Fruit fly (Drosophila melanogaster) whole organism, wandering third instar larva: ENCODE data around the gene Ms.

Experiments used
- Abd-B ChIP-seq: fragments of >200 bp; optimal IDR thresholded peaks from 2 replicates; lab custom pipeline; 2017; ENCODE audit warnings: missing biosample characterization, missing genetic modification characterization
- CG9705 ChIP-seq: fragments of 200-800 bp; sonication (Bioruptor generic); optimal IDR thresholded peaks from 2 replicates; lab custom pipeline; 2018; ENCODE audit warnings: missing biosample characterization, mild to moderate bottlenecking, missing genetic modification characterization
- CrebA ChIP-seq: fragments of 200-800 bp; sonication (Bioruptor generic); optimal IDR thresholded peaks from 2 replicates; lab custom pipeline; 2016; ENCODE audit warnings: missing biosample characterization, mild to moderate bottlenecking, missing genetic modification characterization, borderline replicate concordance
- Dfd ChIP-seq: fragments of >200 bp; optimal IDR thresholded peaks from 2 replicates; lab custom pipeline; 2017; ENCODE audit warnings: missing biosample characterization, missing genetic modification characterization
- Dif ChIP-seq: fragments of 200-275, 200-300 bp; sonication (Bioruptor generic); optimal IDR thresholded peaks from 2 replicates; lab custom pipeline; 2018; ENCODE audit warnings: missing biosample characterization, missing genetic modification characterization; ENCODE audit not compliant: partially characterized antibody
- GATAd ChIP-seq: sonication (Bioruptor generic); optimal IDR thresholded peaks from 2 replicates; lab custom pipeline; 2016; ENCODE audit warnings: missing biosample characterization, missing genetic modification characterization
- HLH106 ChIP-seq: fragments of 200-800 bp; optimal IDR thresholded peaks from 3 replicates; lab custom pipeline; 2019; ENCODE audit warnings: missing biosample characterization, mild to moderate bottlenecking, missing genetic modification characterization, moderate library complexity
- Hnf4 ChIP-seq: fragments of 200-800 bp; sonication (Bioruptor generic); optimal IDR thresholded peaks from 2 replicates; lab custom pipeline; 2016; ENCODE audit warnings: missing biosample characterization, mild to moderate bottlenecking, missing genetic modification characterization
- Hr78 ChIP-seq: fragments of >200 bp; optimal IDR thresholded peaks from 2 replicates; lab custom pipeline; 2017; ENCODE audit warnings: missing biosample characterization, missing genetic modification characterization
- Hr83 ChIP-seq: fragments of 200-300 bp; sonication (Bioruptor generic); optimal IDR thresholded peaks from 2 replicates; lab custom pipeline; 2016; ENCODE audit warnings: missing biosample characterization, mild to moderate bottlenecking, missing genetic modification characterization, moderate library complexity; ENCODE audit not compliant: poor library complexity, severe bottlenecking
- Myc ChIP-seq: fragments of >200 bp; optimal IDR thresholded peaks from 2 replicates; lab custom pipeline; 2017
- OdsH ChIP-seq: fragments of 200-800 bp; sonication (Bioruptor generic); optimal IDR thresholded peaks from 2 replicates; lab custom pipeline; 2016; ENCODE audit warnings: missing biosample characterization, mild to moderate bottlenecking, missing genetic modification characterization
- Sp1 ChIP-seq: fragments of 200-800 bp; sonication (Bioruptor generic); optimal IDR thresholded peaks from 3 replicates; lab custom pipeline; 2019; ENCODE audit warnings: missing biosample characterization, mild to moderate bottlenecking, missing genetic modification characterization, moderate library complexity
- br ChIP-seq: fragments of 200-800 bp; sonication (Bioruptor generic); optimal IDR thresholded peaks from 2 replicates; lab custom pipeline; 2016; ENCODE audit warnings: missing biosample characterization, missing genetic modification characterization
- dl ChIP-seq, 2 experiments: fragments of 175-275, 200-275 bp in 1 of 2; fragments of 200-275 bp in 1 of 2; sonication (Bioruptor generic); optimal IDR thresholded peaks; lab custom pipeline; 2018; ENCODE audit warnings: mild to moderate bottlenecking in 2 of 2, missing biosample characterization in 2 of 2, missing genetic modification characterization in 2 of 2, moderate library complexity in 2 of 2; ENCODE audit not compliant: partially characterized antibody in 2 of 2, insufficient read depth in 1 of 2
- dmrt93B ChIP-seq: fragments of 200-800 bp; sonication (Bioruptor generic); optimal IDR thresholded peaks from 2 replicates; lab custom pipeline; 2018; ENCODE audit warnings: missing biosample characterization, mild to moderate bottlenecking, missing genetic modification characterization
- dsf ChIP-seq: sonication (Bioruptor generic); optimal IDR thresholded peaks from 2 replicates; lab custom pipeline; 2016; ENCODE audit warnings: missing biosample characterization, missing genetic modification characterization, borderline replicate concordance
- ey ChIP-seq: fragments of 200-800 bp; sonication (Bioruptor generic); optimal IDR thresholded peaks from 2 replicates; lab custom pipeline; 2016; ENCODE audit warnings: missing biosample characterization, missing genetic modification characterization
- fru ChIP-seq: fragments of 200-800 bp; sonication (Bioruptor generic); optimal IDR thresholded peaks from 3 replicates; lab custom pipeline; 2016; ENCODE audit warnings: missing biosample characterization, mild to moderate bottlenecking, missing genetic modification characterization
- h ChIP-seq: fragments of 200-800 bp; sonication (Bioruptor generic); optimal IDR thresholded peaks from 3 replicates; lab custom pipeline; 2016; ENCODE audit warnings: missing biosample characterization, mild to moderate bottlenecking, missing genetic modification characterization
- jim ChIP-seq: fragments of 175-275, 200-325 bp; sonication (Bioruptor generic); optimal IDR thresholded peaks from 2 replicates; lab custom pipeline; 2016; ENCODE audit warnings: missing biosample characterization, mild to moderate bottlenecking, missing genetic modification characterization
- lola ChIP-seq: fragments of >200 bp; optimal IDR thresholded peaks from 2 replicates; lab custom pipeline; 2017; ENCODE audit warnings: missing biosample characterization, missing genetic modification characterization
- pan ChIP-seq: fragments of >200 bp; optimal IDR thresholded peaks from 2 replicates; lab custom pipeline; 2017
- psq ChIP-seq: fragments of 200-800 bp; sonication (Bioruptor generic); optimal IDR thresholded peaks from 3 replicates; lab custom pipeline; 2017; ENCODE audit warnings: missing biosample characterization, mild to moderate bottlenecking, missing genetic modification characterization, moderate library complexity
- sage ChIP-seq: fragments of 200-800 bp; sonication (Bioruptor generic); optimal IDR thresholded peaks from 2 replicates; lab custom pipeline; 2016; ENCODE audit warnings: missing biosample characterization, mild to moderate bottlenecking, missing genetic modification characterization
- tai ChIP-seq: sonication (Bioruptor generic); optimal IDR thresholded peaks from 2 replicates; lab custom pipeline; 2016; ENCODE audit warnings: missing biosample characterization, missing genetic modification characterization
- usp ChIP-seq: fragments of >200 bp; optimal IDR thresholded peaks from 2 replicates; lab custom pipeline; 2017; ENCODE audit warnings: missing biosample characterization, missing genetic modification characterization
- woc ChIP-seq: sonication (Bioruptor generic); optimal IDR thresholded peaks from 2 replicates; lab custom pipeline; 2016; ENCODE audit warnings: missing biosample characterization, mild to moderate bottlenecking, missing genetic modification characterization

Ms gene

dm6 chr3R:24361583-24361982 is 20.2 kb downstream of the Ms start, which contains the start of the genes CG5762 and CG33339:
CG5762 (minus strand) TSS chr3R:24361683.
CG33339 (plus strand) TSS chr3R:24361847.
- no peak for TF ChIP-seq Hnf4 (GFP tag; lab: Kevin White, UChicago)
- no peak for TF ChIP-seq jim (GFP tag; lab: Kevin White, UChicago)
- TF ChIP-seq GATAd (GFP tag; lab: Kevin White, UChicago): no peak
- no peak for TF ChIP-seq sage
- no peak for TF ChIP-seq fru (GFP tag; lab: Kevin White, UChicago)
- no peak for TF ChIP-seq OdsH (GFP tag; lab: Kevin White, UChicago)
- TF ChIP-seq br (GFP tag; lab: Kevin White, UChicago): no peak

DNA sequence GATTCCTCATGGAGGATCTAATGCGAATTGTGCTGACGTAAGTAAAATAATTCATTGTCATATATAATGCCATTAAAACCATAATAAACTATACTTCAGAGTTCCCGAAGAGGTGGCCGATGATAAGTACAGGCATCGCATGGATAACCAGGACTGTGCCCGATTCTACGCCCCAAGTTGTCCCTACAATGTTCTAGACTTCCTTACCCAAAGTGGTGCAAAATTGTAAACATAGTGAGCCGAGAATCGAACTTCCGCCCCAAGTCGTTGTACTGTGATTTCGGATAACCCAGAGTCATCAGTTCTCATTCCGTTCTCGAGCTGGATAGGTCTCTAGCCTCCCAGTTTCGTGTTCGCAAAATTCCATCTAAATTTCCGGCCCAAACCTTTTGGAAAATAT is 21.5 kb downstream of the Ms start, which contains the start of gene CG33340:
Gene CG33340, plus strand, starts transcription at position 301 of the 400 bp plus-strand sequence.
- no peak for TF ChIP-seq tai (GFP tag; lab: Kevin White, UChicago)
- no peak for TF ChIP-seq dsf
- TF ChIP-seq sage: no peak
- no peak for TF ChIP-seq br (GFP tag; lab: Kevin White, UChicago)
- TF ChIP-seq woc (GFP tag; lab: Kevin White, UChicago): no peak
- no peak for TF ChIP-seq jim (GFP tag; lab: Kevin White, UChicago)
- TF ChIP-seq Hr78 (GFP tag; lab: Kevin White, UChicago): no peak
- TF ChIP-seq Hr83 (GFP tag; lab: Kevin White, UChicago): no peak

DNA sequence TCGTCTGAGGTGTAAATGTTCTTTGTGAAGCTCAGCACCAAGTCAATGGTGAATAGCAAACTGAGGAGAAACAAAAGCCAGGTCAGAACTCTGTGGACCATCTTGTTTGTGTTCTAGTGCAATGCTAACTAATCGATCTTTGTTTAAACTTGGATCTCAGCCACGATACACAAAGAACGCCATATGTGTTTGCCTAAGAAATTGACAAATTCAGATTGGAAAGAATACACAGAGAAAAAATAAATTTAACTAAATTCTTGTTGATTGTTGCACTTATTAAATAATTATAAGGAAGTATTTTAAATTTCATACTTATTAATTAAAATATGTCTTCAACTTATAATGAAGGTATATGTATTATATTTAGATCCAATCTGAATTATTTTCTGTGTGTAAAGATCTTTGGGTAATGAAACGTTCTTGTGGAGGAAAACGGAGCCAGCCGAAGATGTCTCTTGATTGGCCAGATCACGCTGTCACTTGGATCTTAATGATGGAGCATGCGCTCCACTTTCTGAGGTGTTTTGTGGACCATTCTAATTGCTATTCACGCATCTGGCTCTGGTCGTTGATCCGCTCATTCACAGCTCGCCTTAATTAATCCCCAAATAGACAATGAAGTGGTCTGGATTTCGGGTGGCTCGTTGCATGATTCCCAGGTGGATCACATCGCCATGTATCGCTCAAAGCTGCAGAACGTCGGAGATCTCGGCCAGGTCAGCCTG is 23.7 kb downstream of the Ms start, which contains the start of the genes CG17784 and CG13613:
Gene CG17784, minus strand, starts transcription at position 101 of the 725 bp plus-strand sequence.
Gene CG13613, plus strand, starts transcription at position 675 of the 725 bp plus-strand sequence.
- TF ChIP-seq CG9705 (no peak), Abd-B (GFP tag; lab: Kevin White, UChicago) (no peak), ey (GFP tag; lab: Kevin White, UChicago) (no peak), jim (GFP tag; lab: Kevin White, UChicago) (no peak), Dfd (no peak), Sp1 (no peak), fru (GFP tag; lab: Kevin White, UChicago) (no peak), tai (GFP tag; lab: Kevin White, UChicago) (no peak), OdsH (GFP tag; lab: Kevin White, UChicago) (no peak), psq (GFP tag; lab: Kevin White, UChicago) (no peak), Hnf4 (GFP tag; lab: Kevin White, UChicago) (no peak), CrebA (GFP tag; lab: Kevin White, UChicago) (no peak), HLH106 (tag; lab: Kevin White, UChicago) (no peak), dl (GFP tag; optimal IDR thresholded peaks at IDR 0.05; lab: Kevin White, UChicago; ENCODE audit: insufficient read depth in 1 of 2, partially characterized antibody in 2 of 2) (no peak), Dif (GFP tag; lab: Kevin White, UChicago) (no peak)

DNA sequence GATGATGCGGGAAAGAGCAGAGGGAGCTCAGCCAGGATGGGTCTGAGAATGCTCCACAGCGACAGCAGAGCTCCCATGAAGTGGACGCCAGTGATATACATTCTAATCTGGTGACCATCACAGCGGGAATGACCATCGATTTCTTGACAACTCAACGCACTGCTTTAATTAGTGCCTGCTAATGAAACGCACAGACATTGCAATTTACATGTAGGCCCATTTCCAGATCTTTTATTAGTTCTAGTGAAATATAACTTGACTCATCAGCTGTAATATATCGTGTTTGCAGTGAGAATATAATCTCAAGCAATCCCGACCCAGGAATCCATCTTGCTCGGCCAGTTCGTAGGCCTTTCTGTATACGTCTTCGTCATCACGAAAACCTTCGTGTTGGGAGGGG is 25.8 kb downstream of the Ms start, which contains the start of gene CG42811:
Gene CG42811, minus strand, starts transcription at position 101 of the 400 bp plus-strand sequence.
- no peak for TF ChIP-seq ey (GFP tag; lab: Kevin White, UChicago)
- TF ChIP-seq dsf: no peak
- TF ChIP-seq dmrt93B (GFP tag; lab: Kevin White, UChicago): no peak
- no peak for TF ChIP-seq Myc (lab: Kevin White, UChicago)
- no peak for TF ChIP-seq pan (lab: Kevin White, UChicago)
- no peak for TF ChIP-seq HLH106 (tag; lab: Kevin White, UChicago)
- no peak for TF ChIP-seq h (GFP tag; lab: Kevin White, UChicago)
- TF ChIP-seq GATAd (GFP tag; lab: Kevin White, UChicago): no peak
- no peak for TF ChIP-seq usp
- TF ChIP-seq Dif (GFP tag; lab: Kevin White, UChicago): no peak
- no peak for TF ChIP-seq br (GFP tag; lab: Kevin White, UChicago)
- TF ChIP-seq lola: no peak
- no peak for TF ChIP-seq Hr78 (GFP tag; lab: Kevin White, UChicago)
- TF ChIP-seq CrebA (GFP tag; lab: Kevin White, UChicago): no peak
- no peak for TF ChIP-seq tai (GFP tag; lab: Kevin White, UChicago)
- no peak for TF ChIP-seq sage

DNA sequence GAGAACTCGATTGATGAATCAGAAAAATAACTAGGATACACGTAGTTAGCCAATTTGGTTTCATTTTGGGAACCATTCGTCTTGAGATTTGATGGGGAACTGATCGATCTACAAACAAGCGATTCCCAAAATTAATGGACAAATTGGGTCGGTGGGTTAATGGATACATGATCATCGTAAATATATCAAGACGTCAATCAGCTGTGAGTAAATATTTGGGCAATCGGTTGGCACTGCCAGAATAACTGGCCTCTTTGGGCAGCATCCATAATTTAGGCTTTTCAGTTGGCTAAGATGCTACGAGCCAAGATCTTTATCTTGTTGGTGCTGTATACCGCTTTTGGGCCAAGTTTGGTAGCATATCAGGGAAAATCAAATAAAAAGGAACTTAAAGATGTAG is 26.7 kb downstream of the Ms start, which contains the start of the genes CG42812 and CG33341:
Gene CG42812, minus strand, starts transcription at position 101 of the 400 bp plus-strand sequence.
Gene CG33341, plus strand, starts transcription at position 295 of the 400 bp plus-strand sequence.
- TF ChIP-seq dl (GFP tag; optimal IDR thresholded peaks at IDR 0.05; lab: Kevin White, UChicago; ENCODE audit: insufficient read depth in 1 of 2, partially characterized antibody in 2 of 2): no peak
- no peak for TF ChIP-seq woc (GFP tag; lab: Kevin White, UChicago)
- TF ChIP-seq ey (GFP tag; lab: Kevin White, UChicago): no peak
- TF ChIP-seq dmrt93B (GFP tag; lab: Kevin White, UChicago): no peak
- TF ChIP-seq CrebA (GFP tag; lab: Kevin White, UChicago): no peak
- TF ChIP-seq HLH106 (tag; lab: Kevin White, UChicago): no peak
